Worm (Caenorhabditis elegans) whole organism, L1 larva: ENCODE measurements around the gene srh-184.

Experiments
- aly-2 ChIP-seq: fragments of 150-350 bp; optimal IDR thresholded peaks from 2 replicates; lab custom pipeline; 2014; ENCODE audit warnings: missing biosample characterization, missing genetic modification characterization
- lir-3 ChIP-seq: sonication (generic microtip); optimal IDR thresholded peaks from 2 replicates; lab custom pipeline; 2016; ENCODE audit warnings: mild to moderate bottlenecking, missing genetic modification characterization, moderate library complexity, missing compliant biosample characterization; ENCODE audit not compliant: poor library complexity
- snpc-4 ChIP-seq: fragments of 150-350 bp; optimal IDR thresholded peaks from 2 replicates; lab custom pipeline; 2014; ENCODE audit warnings: missing biosample characterization, missing genetic modification characterization

ce11 chrV:10768892-10769291 is 29.1 kb downstream of the srh-184 start:
- TF ChIP-seq aly-2 (tag; lab: Kevin White, UChicago) = no peak
- TF ChIP-seq snpc-4 = no peak
- no peak for TF ChIP-seq lir-3 (tag; lab: Kevin White, UChicago)
